Worm (Caenorhabditis elegans): ENCODE measurements around the gene M04C3.1.

- TF ChIP-seq lin-11 (tag; optimal IDR thresholded peaks at IDR 0.05) = no peak
- no peak for TF ChIP-seq ama-1 (optimal IDR thresholded peaks at IDR 0.05)
- no peak for TF ChIP-seq rnt-1 (tag; optimal IDR thresholded peaks at IDR 0.05)
- no peak for TF ChIP-seq lim-6 (tag; optimal IDR thresholded peaks at IDR 0.05)
- TF ChIP-seq unc-86 (tag; optimal IDR thresholded peaks at IDR 0.05) = no peak
Measured at ce11 chrV:19473842-19474514, 28.6 kb upstream of the M04C3.1 start, which contains the start of gene Y43F8B.10.
